Fruit fly (Drosophila melanogaster): ENCODE results near the gene CG14969.

Gene CG14969

DNA sequence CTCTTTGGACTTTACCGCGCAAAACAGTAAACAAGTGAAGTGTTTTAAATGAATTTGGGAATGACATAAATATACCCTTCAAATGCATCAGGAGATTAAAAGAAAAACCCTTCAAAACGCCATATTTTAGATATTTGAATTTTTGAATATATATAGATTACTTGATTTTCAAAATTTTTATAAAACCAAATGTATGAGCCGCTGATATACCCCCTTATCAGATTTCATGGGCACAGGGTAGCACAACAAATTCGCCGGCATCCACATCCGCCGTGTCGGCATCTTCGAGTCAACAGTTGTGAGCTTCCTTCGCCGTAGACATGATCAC lies 43.2 kb upstream of the CG14969 start, which contains the start of gene Ids (continued):
- TF ChIP-seq Xbp1 (GFP tag; optimal IDR thresholded peaks at IDR 0.05), result peak; percentile 64
- TF ChIP-seq CG12219 (GFP tag; optimal IDR thresholded peaks at IDR 0.05), result peak; percentile 52
- peak; percentile 72 for TF ChIP-seq Drgx (GFP tag; IDR thresholded peaks at IDR 0.05)
- TF ChIP-seq wor (GFP tag; IDR thresholded peaks at IDR 0.05), result peak; percentile 53; the same call in 1 of the 2 replicates
- peak; percentile 41 for TF ChIP-seq HmgZ (tag; optimal IDR thresholded peaks at IDR 0.05)
- TF ChIP-seq CG10979 (tag; optimal IDR thresholded peaks at IDR 0.05), result peak; percentile 63
- TF ChIP-seq Awh (GFP tag; IDR thresholded peaks at IDR 0.05), result peak; percentile 66
- TF ChIP-seq CG2199 (GFP tag; IDR thresholded peaks at IDR 0.05), result 0 out of 3 replicates have a peak, but pooled peaks have one; percentile 41
- TF ChIP-seq ase (GFP tag; IDR thresholded peaks at IDR 0.05), result peak; percentile 75
- peak; percentile 80 for TF ChIP-seq CG17328 (GFP tag; IDR thresholded peaks at IDR 0.05)
- peak; percentile 86 for TF ChIP-seq vvl (GFP tag; IDR thresholded peaks at IDR 0.05)
- TF ChIP-seq CG6272 (GFP tag; IDR thresholded peaks at IDR 0.05), result peak; percentile 39; the same call in 1 of the 2 replicates
- TF ChIP-seq MTF-1 (GFP tag; optimal IDR thresholded peaks at IDR 0.05; ENCODE audit: borderline replicate concordance), result no peak
- TF ChIP-seq CG3163 (GFP tag; optimal IDR thresholded peaks at IDR 0.05), result no peak
- peak; percentile 70 for TF ChIP-seq nom (GFP tag; optimal IDR thresholded peaks at IDR 0.05)
- TF ChIP-seq grn (GFP tag; optimal IDR thresholded peaks at IDR 0.05), result no peak
- TF ChIP-seq lola (GFP tag; optimal IDR thresholded peaks at IDR 0.05), result peak in 1 of 3 experiments; percentile 13
- TF ChIP-seq Xrp1 (GFP tag; IDR thresholded peaks at IDR 0.05), result peak; percentile 90
- TF ChIP-seq peb (GFP tag; IDR thresholded peaks at IDR 0.05), result peak; percentile 35; the same call in 1 of the 2 replicates
- peak; percentile 20 for TF ChIP-seq CG1233 (GFP tag; optimal IDR thresholded peaks at IDR 0.05)
- peak; percentile 84 for TF ChIP-seq Sox102F (GFP tag; optimal IDR thresholded peaks at IDR 0.05)
- no peak for TF ChIP-seq amos (GFP tag; IDR thresholded peaks at IDR 0.05; ENCODE audit: partially characterized antibody)
- peak; percentile 6 for TF ChIP-seq Max (GFP tag; optimal IDR thresholded peaks at IDR 0.05)
- peak; percentile 29 for TF ChIP-seq CG8281 (tag; optimal IDR thresholded peaks at IDR 0.05)
- no peak for TF ChIP-seq stwl (tag; optimal IDR thresholded peaks at IDR 0.05)
- TF ChIP-seq CG12942 (GFP tag; optimal IDR thresholded peaks at IDR 0.05), result peak; percentile 45
- peak; percentile 57 for TF ChIP-seq danr (GFP tag; IDR thresholded peaks at IDR 0.05)
- TF ChIP-seq Bgb (GFP tag; IDR thresholded peaks at IDR 0.05; ENCODE audit: partially characterized antibody), result no peak
- no peak for TF ChIP-seq pfk (GFP tag; optimal IDR thresholded peaks at IDR 0.05)
- TF ChIP-seq CoRest (tag; optimal IDR thresholded peaks at IDR 0.05), result peak; percentile 61
- peak; percentile 56 for TF ChIP-seq fd3F (GFP tag; optimal IDR thresholded peaks at IDR 0.05)
- peak; percentile 30 for TF ChIP-seq CG11723 (GFP tag; optimal IDR thresholded peaks at IDR 0.05)
- peak; percentile 64 for TF ChIP-seq Hsf (GFP tag; optimal IDR thresholded peaks at IDR 0.05)
- TF ChIP-seq chif (GFP tag; optimal IDR thresholded peaks at IDR 0.05), result peak in 1 of 2 experiments; percentile 28
- TF ChIP-seq CG43689 (GFP tag; IDR thresholded peaks at IDR 0.05), result peak; percentile 64
- peak; percentile 92 for TF ChIP-seq Ets65A (GFP tag)
- no peak for TF ChIP-seq knrl (GFP tag; IDR thresholded peaks at IDR 0.05; ENCODE audit: partially characterized antibody)
- no peak for TF ChIP-seq CG13123 (GFP tag; optimal IDR thresholded peaks at IDR 0.05)
- TF ChIP-seq CG30020 (tag; optimal IDR thresholded peaks at IDR 0.05), result no peak
- TF ChIP-seq NFAT (GFP tag; IDR thresholded peaks at IDR 0.05), result peak; percentile 62; the same call in 1 of the 2 replicates
- no peak for TF ChIP-seq Dfd (GFP tag; optimal IDR thresholded peaks at IDR 0.05)
- peak; percentile 40; the same call in 1 of the 3 replicates for TF ChIP-seq CG7357 (GFP tag; IDR thresholded peaks at IDR 0.05)
- peak; percentile 4 for TF ChIP-seq pnt (GFP tag; optimal IDR thresholded peaks at IDR 0.05)
- peak; percentile 41; the same call in 1 of the 2 replicates for TF ChIP-seq crol (GFP tag; IDR thresholded peaks at IDR 0.05)
- TF ChIP-seq Deaf1 (tag; optimal IDR thresholded peaks at IDR 0.05), result peak; percentile 23
- TF ChIP-seq unpg (GFP tag; optimal IDR thresholded peaks at IDR 0.05), result peak; percentile 74
- TF ChIP-seq pho (GFP tag; optimal IDR thresholded peaks at IDR 0.05), result peak; percentile 44
- TF ChIP-seq lmd (GFP tag; IDR thresholded peaks at IDR 0.05), result peak; percentile 78
- no peak for TF ChIP-seq Neu2 (GFP tag; optimal IDR thresholded peaks at IDR 0.05; ENCODE audit: borderline replicate concordance)
- TF ChIP-seq CG6689 (GFP tag; IDR thresholded peaks at IDR 0.05), result peak; percentile 84
- peak; percentile 72 for TF ChIP-seq CG11247 (GFP tag; IDR thresholded peaks at IDR 0.05)
